Fruit fly (Drosophila melanogaster): ENCODE results near the gene Mulk.

- TF ChIP-seq CG8478 (optimal IDR thresholded peaks at IDR 0.05) (no peak), CTCF (optimal IDR thresholded peaks at IDR 0.05) (no peak)
Observed at dm6 chr2L:10301918-10302317, 32.1 kb downstream of the Mulk start, which contains the start of gene CG13138.

All from S2 (cell line).